Worm (Caenorhabditis elegans): Measurements from ENCODE around the gene ZC8.6.

DNA sequence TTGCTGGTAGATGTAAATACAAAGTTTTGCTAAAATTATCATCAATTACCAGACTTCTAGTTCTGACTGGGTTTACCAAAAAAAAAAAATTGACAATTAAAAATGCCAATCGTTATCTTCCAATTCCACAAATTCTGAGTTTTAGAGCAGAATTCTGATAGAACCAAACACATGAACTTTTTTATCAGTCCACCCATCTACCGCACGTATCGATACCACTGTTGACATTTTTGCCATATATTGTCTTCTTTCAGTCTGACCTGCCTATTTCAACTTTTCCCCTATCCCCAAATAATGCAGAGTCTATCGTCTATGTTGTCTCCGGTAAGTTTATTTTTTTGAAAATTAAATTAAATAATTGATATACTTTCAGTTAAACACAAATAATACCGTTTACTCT, 16.4 kb upstream of the ZC8.6 start, which contains the start of gene ZC449.7:
- TF ChIP-seq him-1 (tag; optimal IDR thresholded peaks at IDR 0.05) (no peak), W03F9.2 (tag; optimal IDR thresholded peaks at IDR 0.05) (no peak)
